Worm (Caenorhabditis elegans): ENCODE data around the gene Y57G11C.8.

ce11 chrIV:14797849-14798248 is 16.2 kb downstream of the Y57G11C.8 start, which contains the start of gene arl-8:
- no peak for TF ChIP-seq him-1 (tag; optimal IDR thresholded peaks at IDR 0.05)
- no peak for TF ChIP-seq W03F9.2 (tag; optimal IDR thresholded peaks at IDR 0.05)

All from whole organism, L4/young adult.